Worm (Caenorhabditis elegans) whole organism, L4 larva: ENCODE results near the gene flp-32.

Source experiments
- T20F7.1 ChIP-seq: fragments of 200-800 bp; sonication (Bioruptor generic); optimal IDR thresholded peaks from 2 replicates; lab custom pipeline; 2018; ENCODE audit warnings: mild to moderate bottlenecking, missing genetic modification characterization, missing compliant biosample characterization
- fos-1 ChIP-seq: fragments of 150-350 bp; optimal IDR thresholded peaks from 2 replicates; lab custom pipeline; 2014; ENCODE audit warnings: missing biosample characterization, missing genetic modification characterization
- lin-15B ChIP-seq: fragments of 150-350 bp; sonication (generic microtip); optimal IDR thresholded peaks from 3 replicates; lab custom pipeline; 2014; ENCODE audit warnings: missing biosample characterization, missing genetic modification characterization
- mdl-1 ChIP-seq, 2 experiments: fragments of 150-350 bp in 1 of 2; sonication (generic microtip) in 1 of 2; optimal IDR thresholded peaks; 2 replicates each; lab custom pipeline; 2014 to 2017; ENCODE audit warnings: missing biosample characterization in 2 of 2, missing genetic modification characterization in 2 of 2
- mdt-29 ChIP-seq: fragments of 200-800 bp; sonication (Bioruptor generic); IDR thresholded peaks from 2 replicates; pipeline ENCODE4 v1.3.6; 2022; ENCODE audit warnings: missing genetic modification reagents, missing genetic modification characterization, missing compliant biosample characterization
- nhr-77 ChIP-seq: fragments of 150-350 bp; optimal IDR thresholded peaks from 2 replicates; lab custom pipeline; 2014; ENCODE audit warnings: missing biosample characterization, missing genetic modification characterization
- pqm-1 ChIP-seq: sonication (generic microtip); optimal IDR thresholded peaks from 2 replicates; lab custom pipeline; 2017; ENCODE audit warnings: missing biosample characterization, missing genetic modification characterization

DNA sequence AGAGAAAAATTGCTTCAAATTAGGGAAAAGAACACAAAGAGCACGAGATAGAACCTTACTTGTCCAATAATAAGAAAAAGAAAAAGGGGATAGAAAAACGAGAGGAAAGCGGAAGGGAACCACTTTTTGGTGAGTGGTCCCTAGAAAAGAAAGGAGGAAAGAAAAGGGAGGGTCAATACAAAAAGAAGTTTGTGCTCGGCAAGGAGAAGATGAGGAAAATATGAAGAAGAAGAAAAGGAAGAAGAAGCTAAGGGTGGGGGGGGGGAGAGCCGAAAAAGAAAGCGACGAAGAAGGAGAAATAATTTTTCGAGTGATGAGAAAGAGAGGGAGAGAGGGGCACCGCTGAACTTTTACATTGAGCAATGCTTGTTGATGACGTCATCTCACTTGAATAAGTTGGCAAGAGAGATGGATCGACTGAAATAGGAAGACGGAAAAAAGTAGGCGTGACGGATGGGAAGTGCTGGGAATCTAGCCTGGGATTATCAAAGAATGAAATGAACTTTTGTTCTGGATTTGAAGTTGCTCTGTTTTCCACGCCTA lies 47.7 kb upstream of the flp-32 start:
- TF ChIP-seq nhr-77 (tag; lab: Kevin White, UChicago) (no peak), T20F7.1 (GFP tag; lab: Kevin White, UChicago) (no peak), lin-15B (tag; lab: Kevin White, UChicago) (no peak), fos-1 (tag; lab: Kevin White, UChicago) (no peak), pqm-1 (tag; lab: Kevin White, UChicago) (no peak), mdl-1 (tag; optimal IDR thresholded peaks at IDR 0.05; lab: Kevin White, UChicago) (peak in 1 of 2 experiments; percentile 51), mdt-29 (GFP tag; lab: Robert Waterston, UW) (no peak)
